Fruit fly (Drosophila melanogaster): ENCODE data around the gene tara.
A peak's percentile ranks its signal among the peaks of the same experiment; 100 is the strongest.

Gene tara

DNA sequence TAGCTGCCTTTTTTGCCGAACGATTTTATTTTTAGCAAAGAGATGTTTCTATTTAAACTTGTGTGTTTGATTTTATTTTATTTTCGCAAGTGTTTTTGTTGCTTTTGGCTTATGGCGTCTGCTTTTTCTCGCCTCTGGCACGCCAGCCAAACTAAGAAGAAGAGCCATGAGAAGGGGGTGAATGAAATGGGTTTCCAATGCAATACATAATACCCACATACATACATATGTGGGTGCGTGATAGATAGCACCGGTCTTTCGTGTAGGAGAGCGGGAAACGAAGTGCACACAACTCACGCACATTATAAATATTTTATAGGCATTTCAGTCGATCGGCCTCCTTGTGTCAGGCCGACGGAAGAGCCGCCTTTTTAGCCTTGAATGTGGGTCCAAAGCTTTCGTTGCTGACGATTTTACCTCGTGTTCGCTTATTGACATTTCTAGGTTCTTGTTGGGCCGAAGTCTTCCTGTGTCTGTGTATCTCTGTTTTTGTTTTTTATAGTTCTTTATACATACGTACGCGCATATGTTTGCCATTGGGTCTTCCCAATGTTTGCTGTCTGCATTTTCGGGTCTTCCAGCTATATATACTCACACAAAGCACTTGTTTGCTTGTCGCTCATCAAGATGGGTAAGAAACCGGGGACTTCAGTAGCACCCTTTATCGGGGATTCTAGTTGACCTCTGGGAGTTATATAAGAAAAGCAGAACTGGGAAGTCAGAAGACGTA lies 50.6 kb downstream of the tara start (continued):
- TF ChIP-seq p53 (GFP tag; optimal IDR thresholded peaks at IDR 0.05): no peak
- no peak for TF ChIP-seq slp2 (GFP tag; optimal IDR thresholded peaks at IDR 0.05)
- TF ChIP-seq Gug (GFP tag; IDR thresholded peaks at IDR 0.05): no peak
- peak; percentile 15 for TF ChIP-seq CG10979 (tag; optimal IDR thresholded peaks at IDR 0.05)
- TF ChIP-seq CG12769 (tag; optimal IDR thresholded peaks at IDR 0.05): peak; percentile 1
- TF ChIP-seq pros (GFP tag; optimal IDR thresholded peaks at IDR 0.05): peak; percentile 8
- no peak for TF ChIP-seq CkIIα-i1 (GFP tag; IDR thresholded peaks at IDR 0.05)
- TF ChIP-seq CG7556 (GFP tag; optimal IDR thresholded peaks at IDR 0.05): no peak
- TF ChIP-seq Med (GFP tag): peak; percentile 64
- TF ChIP-seq CG6791 (GFP tag; IDR thresholded peaks at IDR 0.05; ENCODE audit: partially characterized antibody): no peak
- TF ChIP-seq CG3281 (GFP tag; optimal IDR thresholded peaks at IDR 0.05): no peak
- peak; percentile 63 for TF ChIP-seq Xrp1 (GFP tag; IDR thresholded peaks at IDR 0.05)
- TF ChIP-seq dati (GFP tag; IDR thresholded peaks at IDR 0.05): no peak
- peak; percentile 39 for TF ChIP-seq sd (tag; optimal IDR thresholded peaks at IDR 0.05)
- no peak for TF ChIP-seq CG1529 (GFP tag; optimal IDR thresholded peaks at IDR 0.05)
- no peak for TF ChIP-seq BtbVII (GFP tag; optimal IDR thresholded peaks at IDR 0.05)
- TF ChIP-seq lbe (GFP tag; optimal IDR thresholded peaks at IDR 0.05): no peak
- TF ChIP-seq TFAM (GFP tag; optimal IDR thresholded peaks at IDR 0.05): no peak
- TF ChIP-seq MTF-1 (GFP tag; optimal IDR thresholded peaks at IDR 0.05; ENCODE audit: borderline replicate concordance): peak; percentile 25
- peak; percentile 35 for TF ChIP-seq salm (tag; optimal IDR thresholded peaks at IDR 0.05)
- TF ChIP-seq ssp (GFP tag; IDR thresholded peaks at IDR 0.05): no peak
- no peak for TF ChIP-seq CG15269 (tag; optimal IDR thresholded peaks at IDR 0.05)
- TF ChIP-seq CG2202 (tag; optimal IDR thresholded peaks at IDR 0.05): peak; percentile 42
- TF ChIP-seq gsb-n (tag; optimal IDR thresholded peaks at IDR 0.05): peak; percentile 26
- peak; percentile 75 for TF ChIP-seq Deaf1 (tag; optimal IDR thresholded peaks at IDR 0.05)
- TF ChIP-seq Hr78 (GFP tag; optimal IDR thresholded peaks at IDR 0.05): peak in 1 of 2 experiments; percentile 80
- no peak for TF ChIP-seq Ets65A (GFP tag)
- no peak for TF ChIP-seq ATbp (GFP tag; optimal IDR thresholded peaks at IDR 0.05)
- peak; percentile 8 for TF ChIP-seq mirr (GFP tag; optimal IDR thresholded peaks at IDR 0.05)
- peak; percentile 64 for TF ChIP-seq crol (GFP tag; IDR thresholded peaks at IDR 0.05)
- peak; percentile 1 for TF ChIP-seq CG3838 (GFP tag; optimal IDR thresholded peaks at IDR 0.05)
- TF ChIP-seq CG7928 (GFP tag; optimal IDR thresholded peaks at IDR 0.05): no peak
- no peak for TF ChIP-seq CG11695 (GFP tag; IDR thresholded peaks at IDR 0.05)
- no peak for TF ChIP-seq pfk (GFP tag; optimal IDR thresholded peaks at IDR 0.05)
- no peak for TF ChIP-seq CG32767 (GFP tag; IDR thresholded peaks at IDR 0.05)
- TF ChIP-seq CG2875 (GFP tag; optimal IDR thresholded peaks at IDR 0.05): peak; percentile 21
- no peak for TF ChIP-seq CG8359 (GFP tag; optimal IDR thresholded peaks at IDR 0.05; ENCODE audit: borderline replicate concordance)
- TF ChIP-seq dmrt11E (tag; optimal IDR thresholded peaks at IDR 0.05): peak; percentile 30
- TF ChIP-seq HLHmδ (GFP tag; optimal IDR thresholded peaks at IDR 0.05): peak; percentile 39
- TF ChIP-seq CG9727 (GFP tag; optimal IDR thresholded peaks at IDR 0.05): peak; percentile 19
- no peak for TF ChIP-seq CG10267 (tag; optimal IDR thresholded peaks at IDR 0.05)
- peak; percentile 85; the same call in 2 of the 3 replicates for TF ChIP-seq CG2199 (GFP tag; IDR thresholded peaks at IDR 0.05)
- no peak for TF ChIP-seq ham (GFP tag; IDR thresholded peaks at IDR 0.05)
- no peak for TF ChIP-seq bigmax (GFP tag; optimal IDR thresholded peaks at IDR 0.05)
- peak; percentile 1 for TF ChIP-seq CG8290 (GFP tag; optimal IDR thresholded peaks at IDR 0.05)
- TF ChIP-seq CG8290 (tag; optimal IDR thresholded peaks at IDR 0.05): peak in 1 of 2 experiments; percentile 1
- peak; percentile 2 for TF ChIP-seq Lhr (GFP tag; optimal IDR thresholded peaks at IDR 0.05)
- TF ChIP-seq CG33557 (GFP tag; optimal IDR thresholded peaks at IDR 0.05): peak; percentile 54
- peak; percentile 18 for TF ChIP-seq CG18262 (tag; optimal IDR thresholded peaks at IDR 0.05)
